Worm (Caenorhabditis elegans) whole organism, L1 larva: Measurements from ENCODE around the gene F59C12.4.

Experiments
- C04F5.9 ChIP-seq: sonication (generic microtip); optimal IDR thresholded peaks from 2 replicates; lab custom pipeline; 2016; ENCODE audit warnings: missing genetic modification characterization, missing compliant biosample characterization
- aly-2 ChIP-seq: fragments of 150-350 bp; optimal IDR thresholded peaks from 2 replicates; lab custom pipeline; 2014; ENCODE audit warnings: missing biosample characterization, missing genetic modification characterization
- ama-1 ChIP-seq: fragments of 150-350 bp; optimal IDR thresholded peaks from 2 replicates; lab custom pipeline; 2014
- lin-13 ChIP-seq: fragments of 150-350 bp; optimal IDR thresholded peaks from 2 replicates; lab custom pipeline; 2014; ENCODE audit warnings: missing biosample characterization, missing genetic modification reagents, missing genetic modification characterization
- lin-39 ChIP-seq: fragments of 150-350 bp; optimal IDR thresholded peaks from 2 replicates; lab custom pipeline; 2014; ENCODE audit warnings: missing biosample characterization, missing genetic modification reagents, missing genetic modification characterization
- mep-1 ChIP-seq: fragments of 150-350 bp; optimal IDR thresholded peaks from 2 replicates; lab custom pipeline; 2014; ENCODE audit warnings: missing biosample characterization, missing genetic modification characterization
- nhr-237 ChIP-seq: fragments of 150-350 bp; optimal IDR thresholded peaks from 2 replicates; lab custom pipeline; 2014; ENCODE audit warnings: missing biosample characterization, missing genetic modification characterization
- nhr-47 ChIP-seq: sonication (generic microtip); optimal IDR thresholded peaks from 2 replicates; lab custom pipeline; 2016; ENCODE audit warnings: mild to moderate bottlenecking, missing genetic modification characterization, moderate library complexity, missing compliant biosample characterization
- rnt-1 ChIP-seq: sonication (generic microtip); optimal IDR thresholded peaks from 2 replicates; lab custom pipeline; 2016; ENCODE audit warnings: mild to moderate bottlenecking, missing genetic modification characterization, moderate library complexity, missing compliant biosample characterization
- snpc-4 ChIP-seq: fragments of 150-350 bp; optimal IDR thresholded peaks from 2 replicates; lab custom pipeline; 2014; ENCODE audit warnings: missing biosample characterization, missing genetic modification characterization
- tlp-1 ChIP-seq: fragments of 150-350 bp; optimal IDR thresholded peaks from 2 replicates; lab custom pipeline; 2014; ENCODE audit warnings: missing biosample characterization, missing genetic modification characterization
- unc-98 ChIP-seq: fragments of 200-800 bp; sonication (Bioruptor generic); IDR thresholded peaks from 2 replicates; pipeline ENCODE4 v1.3.6; 2022; ENCODE audit warnings: missing genetic modification characterization, missing compliant biosample characterization
- zag-1 ChIP-seq: fragments of 150-350 bp; optimal IDR thresholded peaks from 2 replicates; lab custom pipeline; 2014; ENCODE audit warnings: missing biosample characterization, missing genetic modification characterization
- ztf-11 ChIP-seq, 2 experiments: sonication (generic microtip); optimal IDR thresholded peaks; 2 replicates each; lab custom pipeline; 2016 to 2017; ENCODE audit warnings: missing genetic modification characterization in 2 of 2, missing biosample characterization in 1 of 2, missing compliant biosample characterization in 1 of 2

ce11 chrX:16621467-16621866 lies 19.0 kb upstream of the F59C12.4 start, which contains the start of gene cpg-19:
- TF ChIP-seq ztf-11 (tag; optimal IDR thresholded peaks at IDR 0.05; lab: Kevin White, UChicago) (no peak), snpc-4 (no peak), aly-2 (tag; lab: Kevin White, UChicago) (no peak), lin-39 (no peak), nhr-237 (no peak), unc-98 (GFP tag; lab: Robert Waterston, UW) (no peak), mep-1 (tag; lab: Kevin White, UChicago) (no peak), tlp-1 (tag; lab: Kevin White, UChicago) (no peak), rnt-1 (tag; lab: Kevin White, UChicago) (no peak), zag-1 (tag; lab: Kevin White, UChicago) (no peak), nhr-47 (tag; lab: Kevin White, UChicago) (no peak), C04F5.9 (tag; lab: Kevin White, UChicago) (no peak), lin-13 (GFP tag; lab: Kevin White, UChicago) (no peak), ama-1 (lab: Kevin White, UChicago) (no peak)
